Worm (Caenorhabditis elegans) whole organism, mixed stage, embryonic: ENCODE data around the gene F38G1.3.

ENCODE experiments used
- M03D4.4 ChIP-seq: sonication (generic microtip); optimal IDR thresholded peaks from 2 replicates; lab custom pipeline; 2017; ENCODE audit warnings: mild to moderate bottlenecking, missing genetic modification characterization, missing compliant biosample characterization
- blmp-1 ChIP-seq: fragments of 150-350 bp; optimal IDR thresholded peaks from 2 replicates; lab custom pipeline; 2014; ENCODE audit warnings: missing biosample characterization, missing genetic modification characterization
- ceh-39 ChIP-seq: fragments of 150-350 bp; optimal IDR thresholded peaks from 2 replicates; lab custom pipeline; 2014; ENCODE audit warnings: missing biosample characterization, missing genetic modification characterization
- ceh-43 ChIP-seq: fragments of 200-800 bp; sonication (Bioruptor generic); optimal IDR thresholded peaks from 2 replicates; lab custom pipeline; 2018; ENCODE audit warnings: mild to moderate bottlenecking, missing genetic modification characterization, moderate library complexity, missing compliant biosample characterization
- ceh-83 ChIP-seq: fragments of 200-800 bp; sonication (Bioruptor generic); optimal IDR thresholded peaks from 2 replicates; lab custom pipeline; 2018; ENCODE audit warnings: mild to moderate bottlenecking, missing genetic modification characterization, missing compliant biosample characterization
- ces-1 ChIP-seq: fragments of 150-350 bp; optimal IDR thresholded peaks from 2 replicates; lab custom pipeline; 2014; ENCODE audit warnings: missing biosample characterization, missing genetic modification reagents, missing genetic modification characterization
- cnd-1 ChIP-seq: fragments of 200-800 bp; sonication (Bioruptor generic); optimal IDR thresholded peaks from 2 replicates; lab custom pipeline; 2018; ENCODE audit warnings: mild to moderate bottlenecking, missing genetic modification characterization, missing compliant biosample characterization
- drap-1 ChIP-seq: fragments of 200-800 bp; sonication (Bioruptor generic); optimal IDR thresholded peaks from 3 replicates; lab custom pipeline; 2018; ENCODE audit warnings: mild to moderate bottlenecking, missing genetic modification characterization, missing compliant biosample characterization
- elt-1 ChIP-seq: sonication (generic microtip); optimal IDR thresholded peaks from 2 replicates; lab custom pipeline; 2017; ENCODE audit warnings: missing genetic modification characterization, mild to moderate bottlenecking, missing compliant biosample characterization, antibody characterized with exemption, moderate library complexity, borderline replicate concordance; ENCODE audit not compliant: insufficient read depth
- elt-3 ChIP-seq: fragments of 150-350 bp; optimal IDR thresholded peaks from 2 replicates; lab custom pipeline; 2014; ENCODE audit warnings: missing biosample characterization, missing genetic modification characterization
- flh-1 ChIP-seq: fragments of 200-800 bp; sonication (Bioruptor generic); optimal IDR thresholded peaks from 2 replicates; lab custom pipeline; 2018; ENCODE audit warnings: mild to moderate bottlenecking, missing genetic modification characterization, moderate library complexity, missing compliant biosample characterization
- ham-2 ChIP-seq: fragments of 200-800 bp; sonication (Bioruptor generic); optimal IDR thresholded peaks from 2 replicates; lab custom pipeline; 2018; ENCODE audit warnings: mild to moderate bottlenecking, missing genetic modification characterization, missing compliant biosample characterization
- hlh-1 ChIP-seq: fragments of 150-350 bp; optimal IDR thresholded peaks from 2 replicates; lab custom pipeline; 2014; ENCODE audit warnings: missing biosample characterization, missing genetic modification reagents, missing genetic modification characterization
- lin-13 ChIP-seq: fragments of 150-350 bp; optimal IDR thresholded peaks from 2 replicates; lab custom pipeline; 2014; ENCODE audit warnings: missing biosample characterization, missing genetic modification characterization
- lin-32 ChIP-seq: fragments of 200-800 bp; sonication (Bioruptor generic); optimal IDR thresholded peaks from 2 replicates; lab custom pipeline; 2018; ENCODE audit warnings: mild to moderate bottlenecking, missing genetic modification characterization, missing compliant biosample characterization
- lsy-2 ChIP-seq: fragments of 150-350 bp; optimal IDR thresholded peaks from 2 replicates; lab custom pipeline; 2014; ENCODE audit warnings: missing biosample characterization, missing genetic modification characterization
- mab-5 ChIP-seq: fragments of 150-350 bp; optimal IDR thresholded peaks from 2 replicates; lab custom pipeline; 2014; ENCODE audit warnings: missing biosample characterization, missing genetic modification characterization
- mep-1 ChIP-seq: fragments of 150-350 bp; optimal IDR thresholded peaks from 2 replicates; lab custom pipeline; 2017; ENCODE audit warnings: missing biosample characterization, missing genetic modification reagents, missing genetic modification characterization, inconsistent platforms
- nhr-12 ChIP-seq: fragments of 150-350 bp; optimal IDR thresholded peaks from 2 replicates; lab custom pipeline; 2014; ENCODE audit warnings: missing biosample characterization, missing genetic modification characterization
- nhr-237 ChIP-seq: fragments of 150-350 bp; optimal IDR thresholded peaks from 2 replicates; lab custom pipeline; 2014; ENCODE audit warnings: missing biosample characterization, missing genetic modification characterization
- nhr-28 ChIP-seq: fragments of 150-350 bp; optimal IDR thresholded peaks from 2 replicates; lab custom pipeline; 2014; ENCODE audit warnings: missing biosample characterization, missing genetic modification characterization
- nhr-76 ChIP-seq: sonication (generic microtip); optimal IDR thresholded peaks from 2 replicates; lab custom pipeline; 2017; ENCODE audit warnings: missing biosample characterization, missing genetic modification characterization
- sem-2 ChIP-seq: fragments of 200-800 bp; sonication (Bioruptor generic); optimal IDR thresholded peaks from 2 replicates; lab custom pipeline; 2018; ENCODE audit warnings: mild to moderate bottlenecking, missing genetic modification characterization, missing compliant biosample characterization
- snpc-4 ChIP-seq: fragments of 150-350 bp; optimal IDR thresholded peaks from 2 replicates; lab custom pipeline; 2014; ENCODE audit warnings: missing biosample characterization, missing genetic modification characterization
- sptf-1 ChIP-seq: sonication (generic microtip); optimal IDR thresholded peaks from 2 replicates; lab custom pipeline; 2017; ENCODE audit warnings: mild to moderate bottlenecking, missing genetic modification characterization, moderate library complexity, missing compliant biosample characterization
- tbx-8 ChIP-seq: fragments of 200-800 bp; sonication (Bioruptor generic); optimal IDR thresholded peaks from 2 replicates; lab custom pipeline; 2018; ENCODE audit warnings: mild to moderate bottlenecking, missing genetic modification characterization, moderate library complexity, missing compliant biosample characterization
- unc-120 ChIP-seq: sonication (generic microtip); optimal IDR thresholded peaks from 2 replicates; lab custom pipeline; 2017; ENCODE audit warnings: missing genetic modification characterization, missing compliant biosample characterization; ENCODE audit not compliant: poor library complexity, severe bottlenecking
- unc-39 ChIP-seq: fragments of 150-350 bp; optimal IDR thresholded peaks from 2 replicates; lab custom pipeline; 2014; ENCODE audit warnings: missing biosample characterization, missing genetic modification characterization
- unc-62 ChIP-seq: fragments of 150-350 bp; optimal IDR thresholded peaks from 2 replicates; lab custom pipeline; 2014; ENCODE audit warnings: missing biosample characterization, missing genetic modification reagents, missing genetic modification characterization
- ztf-11 ChIP-seq: fragments of 150-350 bp; optimal IDR thresholded peaks from 2 replicates; lab custom pipeline; 2014; ENCODE audit warnings: missing biosample characterization, missing genetic modification characterization

The F38G1.3 gene

ce11 chrX:492919-493318 lies 16.6 kb downstream of the F38G1.3 start, which contains the start of gene B0310.1:
TSS of gene B0310.1 (plus strand) at chrX:493228.
- TF ChIP-seq unc-39 (tag; lab: Kevin White, UChicago) (no peak), hlh-1 (tag; lab: Kevin White, UChicago) (peak; percentile 79), unc-62 (GFP tag; lab: Kevin White, UChicago) (peak; percentile 68), cnd-1 (tag; lab: Kevin White, UChicago) (no peak), sem-2 (GFP tag; lab: Kevin White, UChicago) (no peak), sptf-1 (no peak), unc-120 (peak; percentile 66), nhr-237 (tag; lab: Kevin White, UChicago) (no peak), nhr-28 (no peak)

- TF ChIP-seq ztf-11 (no peak), elt-1 (tag; lab: Kevin White, UChicago) (no peak), lsy-2 (tag; lab: Kevin White, UChicago) (no peak), ces-1 (GFP tag; lab: Kevin White, UChicago) (no peak), mep-1 (no peak), sptf-1 (no peak), ceh-43 (no peak), unc-62 (GFP tag; lab: Kevin White, UChicago) (no peak), cnd-1 (tag; lab: Kevin White, UChicago) (no peak), unc-39 (tag; lab: Kevin White, UChicago) (no peak)
These were observed 20.4 kb downstream of the F38G1.3 start for ce11 chrX:496795-497194.

ce11 chrX:498640-499039 lies 22.3 kb downstream of the F38G1.3 start:
- TF ChIP-seq drap-1 (GFP tag; lab: Kevin White, UChicago) = no peak
- TF ChIP-seq unc-62 (GFP tag; lab: Kevin White, UChicago) = peak; percentile 2

ce11 chrX:504046-504843 lies 27.9 kb downstream of the F38G1.3 start:
- no peak for TF ChIP-seq unc-120
- TF ChIP-seq mab-5 (tag; lab: Kevin White, UChicago) = no peak
- TF ChIP-seq elt-3 (tag; lab: Kevin White, UChicago) = no peak
- TF ChIP-seq ceh-39 = no peak
- TF ChIP-seq snpc-4 = no peak
- peak; percentile 40 for TF ChIP-seq elt-1 (tag; lab: Kevin White, UChicago)
- TF ChIP-seq lsy-2 (tag; lab: Kevin White, UChicago) = peak; percentile 43
- TF ChIP-seq mep-1 = no peak
- TF ChIP-seq lin-13 (tag; lab: Kevin White, UChicago) = no peak
- TF ChIP-seq cnd-1 (tag; lab: Kevin White, UChicago) = no peak
- no peak for TF ChIP-seq tbx-8 (GFP tag; lab: Kevin White, UChicago)
- TF ChIP-seq sptf-1 = no peak
- TF ChIP-seq nhr-12 = no peak
- TF ChIP-seq flh-1 (GFP tag; lab: Kevin White, UChicago) = no peak
- TF ChIP-seq nhr-76 (tag; lab: Kevin White, UChicago) = no peak

- TF ChIP-seq elt-1 (tag; lab: Kevin White, UChicago) (no peak), lin-32 (GFP tag; lab: Kevin White, UChicago) (no peak), ham-2 (GFP tag; lab: Kevin White, UChicago) (no peak), blmp-1 (tag; lab: Kevin White, UChicago) (no peak), flh-1 (GFP tag; lab: Kevin White, UChicago) (no peak), lsy-2 (tag; lab: Kevin White, UChicago) (no peak)
- TF ChIP-seq, all 35 proteins: peak for 0
These were observed 28.7 kb downstream of the F38G1.3 start for ce11 chrX:505014-505413.

- TF ChIP-seq sem-2 (GFP tag; lab: Kevin White, UChicago) (no peak), ceh-43 (no peak), M03D4.4 (tag; lab: Kevin White, UChicago) (no peak), elt-1 (tag; lab: Kevin White, UChicago) (no peak), blmp-1 (tag; lab: Kevin White, UChicago) (no peak), lin-13 (tag; lab: Kevin White, UChicago) (no peak), unc-39 (tag; lab: Kevin White, UChicago) (no peak), mab-5 (tag; lab: Kevin White, UChicago) (no peak), ham-2 (GFP tag; lab: Kevin White, UChicago) (no peak), tbx-8 (GFP tag; lab: Kevin White, UChicago) (no peak), nhr-28 (no peak), ceh-83 (GFP tag; lab: Kevin White, UChicago) (no peak)
These were observed 30.5 kb downstream of the F38G1.3 start, which contains the start of gene B0310.2 for ce11 chrX:506848-507247. TSS of gene B0310.2 (minus strand) at chrX:506948.
